Fruit fly (Drosophila melanogaster): Measurements from ENCODE around the gene CG14985.

DNA sequence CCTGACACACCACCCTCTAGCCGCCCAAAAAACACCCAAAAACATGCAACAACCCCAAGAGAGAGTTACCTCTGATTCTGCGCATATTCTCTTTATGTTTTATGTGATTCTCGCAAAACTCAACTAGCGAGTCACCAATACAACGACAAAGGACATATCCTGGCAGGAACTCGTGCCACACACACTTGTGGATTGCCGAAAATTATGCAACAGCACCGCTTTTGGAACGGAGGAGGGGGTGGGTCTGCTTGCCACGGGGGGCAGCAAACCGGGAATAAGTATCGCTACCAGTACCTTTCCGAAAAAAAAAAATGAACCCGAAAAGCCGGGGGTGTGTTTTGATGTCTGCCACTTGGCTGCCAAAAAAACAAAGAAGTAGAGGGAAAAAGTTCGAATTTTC, 38.2 kb upstream of the CG14985 start:
- TF ChIP-seq CG16779 (tag; optimal IDR thresholded peaks at IDR 0.05), result no peak
- TF ChIP-seq fd85E (GFP tag; optimal IDR thresholded peaks at IDR 0.05), result no peak
- no peak for TF ChIP-seq cyc (GFP tag; optimal IDR thresholded peaks at IDR 0.05)
- TF ChIP-seq topi (GFP tag; optimal IDR thresholded peaks at IDR 0.05), result no peak
- no peak for TF ChIP-seq Hr39 (GFP tag; optimal IDR thresholded peaks at IDR 0.05)
- no peak for TF ChIP-seq net (GFP tag; optimal IDR thresholded peaks at IDR 0.05)
- TF ChIP-seq Ets21C (GFP tag; optimal IDR thresholded peaks at IDR 0.05), result no peak
- no peak for TF ChIP-seq CG6792 (GFP tag; optimal IDR thresholded peaks at IDR 0.05)
- TF ChIP-seq salr (GFP tag; optimal IDR thresholded peaks at IDR 0.05), result no peak
- no peak for TF ChIP-seq CG10631 (GFP tag; optimal IDR thresholded peaks at IDR 0.05)
- TF ChIP-seq CG6854 (GFP tag; optimal IDR thresholded peaks at IDR 0.05), result no peak
- no peak for TF ChIP-seq Sox102F (GFP tag; optimal IDR thresholded peaks at IDR 0.05)
- no peak for TF ChIP-seq eg (GFP tag; IDR thresholded peaks at IDR 0.05)
